Fruit fly (Drosophila melanogaster): ENCODE results near the gene CG42371.

Gene CG42371

DNA sequence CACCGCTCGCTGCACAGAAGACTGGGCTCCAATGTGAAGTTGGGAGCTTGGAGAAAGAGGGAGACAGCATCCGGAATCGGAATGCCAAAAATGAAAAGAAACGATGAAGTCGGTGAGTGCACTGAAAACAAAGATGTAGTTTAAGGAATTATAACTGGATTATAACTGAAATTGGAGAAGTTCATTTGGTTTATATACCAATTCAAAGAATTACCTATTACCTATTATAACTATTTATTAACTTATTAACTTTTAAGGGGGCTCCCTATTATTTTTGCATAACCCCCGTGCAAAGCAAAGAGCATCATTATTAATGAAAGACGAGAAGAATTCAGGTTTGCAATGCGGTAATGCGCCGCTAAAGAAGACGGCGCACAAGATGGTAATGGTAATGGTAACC is 32.4 kb downstream of the CG42371 start:
- TF ChIP-seq toy (GFP tag; IDR thresholded peaks at IDR 0.05) (no peak), Drgx (GFP tag; IDR thresholded peaks at IDR 0.05) (peak; percentile 59; the same call in 1 of the 2 replicates), Ets65A (GFP tag) (peak; percentile 22)

DNA sequence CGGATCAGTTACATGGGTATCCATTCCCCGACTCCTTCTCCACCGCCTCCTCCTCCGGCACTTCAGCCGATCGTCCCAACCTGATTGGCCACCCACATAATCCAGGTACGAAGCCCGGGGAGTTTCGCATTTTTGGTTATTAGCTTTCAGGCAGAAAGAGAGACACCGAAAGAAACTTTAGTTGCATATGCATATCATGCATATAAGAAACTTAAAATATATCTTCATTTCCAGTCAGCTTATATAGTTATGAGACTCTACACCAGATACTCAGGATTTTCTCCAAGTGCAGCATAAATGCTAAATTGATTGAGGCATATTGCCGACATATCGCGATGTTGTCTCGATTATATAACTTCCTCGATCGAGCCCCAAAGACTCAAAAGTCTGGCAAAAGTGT is 32.9 kb downstream of the CG42371 start:
- TF ChIP-seq sens (GFP tag) (peak; percentile 61), Drgx (GFP tag; IDR thresholded peaks at IDR 0.05) (peak; percentile 16; the same call in 1 of the 2 replicates), CG11456 (GFP tag; IDR thresholded peaks at IDR 0.05) (0 out of 3 replicates have a peak, but pooled peaks have one; percentile 11), Pdp1 (GFP tag; optimal IDR thresholded peaks at IDR 0.05) (peak in 1 of 2 experiments; percentile 86), CG9727 (GFP tag; optimal IDR thresholded peaks at IDR 0.05) (no peak), chinmo (GFP tag; IDR thresholded peaks at IDR 0.05; ENCODE audit: partially characterized antibody) (no peak), CG8388 (GFP tag; optimal IDR thresholded peaks at IDR 0.05) (no peak)

DNA sequence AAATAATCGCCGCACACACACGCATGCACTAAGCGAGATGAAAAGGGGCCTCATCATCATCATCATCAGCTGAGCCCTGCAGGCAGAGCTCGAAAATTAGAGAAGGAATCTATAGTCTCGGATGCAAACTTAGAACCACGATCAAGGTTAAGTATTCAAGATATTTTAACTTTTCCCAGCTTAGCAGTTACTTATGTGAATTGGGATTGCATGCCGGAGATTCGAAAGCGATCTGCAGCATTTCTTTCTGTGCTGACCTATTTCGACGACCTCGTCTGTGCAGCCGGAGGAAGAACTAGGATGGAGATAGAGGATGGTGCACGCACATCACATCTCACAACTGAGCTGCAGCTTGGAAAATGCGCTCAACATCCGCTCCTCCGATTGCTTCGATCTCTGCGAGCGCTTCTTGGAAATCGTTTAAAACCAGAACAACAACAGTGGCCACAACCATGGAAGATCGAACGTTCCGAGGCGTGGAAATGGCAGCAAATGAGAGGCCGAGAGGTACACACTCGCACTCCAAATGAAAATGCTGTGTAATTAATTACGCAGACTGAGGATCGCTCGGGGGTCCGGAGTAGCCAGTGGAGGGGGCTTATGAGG is 34.2 kb downstream of the CG42371 start:
- TF ChIP-seq dpn (GFP tag; optimal IDR thresholded peaks at IDR 0.05) = peak; percentile 23 to 52
- peak; percentile 95 for TF ChIP-seq Ets65A (GFP tag)
- TF ChIP-seq twi (tag; optimal IDR thresholded peaks at IDR 0.05) = no peak
- peak; percentile 39 for TF ChIP-seq CG10654 (GFP tag; optimal IDR thresholded peaks at IDR 0.05)
- TF ChIP-seq sug (tag; optimal IDR thresholded peaks at IDR 0.05) = no peak
- TF ChIP-seq CG15479 (GFP tag; optimal IDR thresholded peaks at IDR 0.05) = no peak
- TF ChIP-seq psq (GFP tag; optimal IDR thresholded peaks at IDR 0.05) = no peak
- TF ChIP-seq shn (GFP tag; optimal IDR thresholded peaks at IDR 0.05) = peak; percentile 39
- no peak for TF ChIP-seq NfI (GFP tag; optimal IDR thresholded peaks at IDR 0.05)
- peak; percentile 85 for TF ChIP-seq CG17829 (tag; optimal IDR thresholded peaks at IDR 0.05)
- no peak for TF ChIP-seq Adf1 (GFP tag; IDR thresholded peaks at IDR 0.05)
- TF ChIP-seq CG10209 (GFP tag; optimal IDR thresholded peaks at IDR 0.05) = peak; percentile 54
- peak in 1 of 2 experiments; percentile 59 for TF ChIP-seq eve (GFP tag; optimal IDR thresholded peaks at IDR 0.05)
- peak; percentile 38; the same call in 1 of the 2 replicates for TF ChIP-seq ssp (GFP tag; IDR thresholded peaks at IDR 0.05)
- no peak for TF ChIP-seq schlank (tag; optimal IDR thresholded peaks at IDR 0.05)
- TF ChIP-seq ac (GFP tag; optimal IDR thresholded peaks at IDR 0.05) = peak; percentile 92
- TF ChIP-seq CG6175 (GFP tag; IDR thresholded peaks at IDR 0.05) = no peak
- no peak for TF ChIP-seq yki (optimal IDR thresholded peaks at IDR 0.05)
- no peak for TF ChIP-seq Scr (GFP tag; IDR thresholded peaks at IDR 0.05; ENCODE audit: partially characterized antibody)
- no peak for TF ChIP-seq ems (GFP tag; optimal IDR thresholded peaks at IDR 0.05)
- peak; percentile 57; the same call in 1 of the 2 replicates for TF ChIP-seq CG32767 (GFP tag; IDR thresholded peaks at IDR 0.05)
- no peak for TF ChIP-seq CG15011 (GFP tag; optimal IDR thresholded peaks at IDR 0.05)
- no peak for TF ChIP-seq GATAe (GFP tag; conservative IDR thresholded peaks at IDR 0.05)
- no peak for TF ChIP-seq dimm (GFP tag; IDR thresholded peaks at IDR 0.05)
- peak; percentile 79 for TF ChIP-seq CG2202 (tag; optimal IDR thresholded peaks at IDR 0.05)
- TF ChIP-seq CG13624 (GFP tag; optimal IDR thresholded peaks at IDR 0.05) = peak; percentile 11
- no peak for TF ChIP-seq Hr78 (GFP tag; optimal IDR thresholded peaks at IDR 0.05)
- peak; percentile 79 for TF ChIP-seq zen (tag; optimal IDR thresholded peaks at IDR 0.05)
- no peak for TF ChIP-seq Dip2 (GFP tag; IDR thresholded peaks at IDR 0.05)
- no peak for TF ChIP-seq CG4854 (GFP tag; optimal IDR thresholded peaks at IDR 0.05)
- no peak for TF ChIP-seq ash1 (GFP tag; optimal IDR thresholded peaks at IDR 0.05)
- TF ChIP-seq fru (optimal IDR thresholded peaks at IDR 0.05) = no peak
- peak; percentile 59 for TF ChIP-seq sisA (GFP tag; IDR thresholded peaks at IDR 0.05)
- TF ChIP-seq bsh (GFP tag; optimal IDR thresholded peaks at IDR 0.05) = peak; percentile 68 to 90
- TF ChIP-seq scrt (GFP tag; optimal IDR thresholded peaks at IDR 0.05) = no peak
- TF ChIP-seq Max (GFP tag; optimal IDR thresholded peaks at IDR 0.05) = peak; percentile 38
- TF ChIP-seq vvl (GFP tag; IDR thresholded peaks at IDR 0.05) = peak; percentile 75
- TF ChIP-seq CG1529 (GFP tag; optimal IDR thresholded peaks at IDR 0.05) = peak; percentile 47
- TF ChIP-seq slbo (GFP tag; IDR thresholded peaks at IDR 0.05) = no peak
- peak; percentile 35 for TF ChIP-seq CG18764 (GFP tag; optimal IDR thresholded peaks at IDR 0.05)

All from whole organism, embryonic.